Worm (Caenorhabditis elegans) whole organism, L1 larva: Measurements from ENCODE around the gene ZK512.2.
A peak's percentile ranks its signal among the peaks of the same experiment; 100 is the strongest.

Source experiments
- C34B4.2 ChIP-seq: sonication (generic microtip); optimal IDR thresholded peaks from 2 replicates; lab custom pipeline; 2017; ENCODE audit warnings: mild to moderate bottlenecking, missing genetic modification characterization, missing compliant biosample characterization
- F16B12.6 ChIP-seq: fragments of 150-350 bp; optimal IDR thresholded peaks from 2 replicates; lab custom pipeline; 2014; ENCODE audit warnings: missing biosample characterization, missing genetic modification characterization
- Y116A8C.19 ChIP-seq: sonication (generic microtip); optimal IDR thresholded peaks from 2 replicates; lab custom pipeline; 2016; ENCODE audit warnings: missing compliant biosample characterization, missing genetic modification characterization, borderline replicate concordance
- blmp-1 ChIP-seq: fragments of 150-350 bp; optimal IDR thresholded peaks from 2 replicates; lab custom pipeline; 2014; ENCODE audit warnings: missing biosample characterization, missing genetic modification characterization
- ceh-82 ChIP-seq, 3 experiments: fragments of 150-350 bp in 1 of 3; sonication (generic microtip) in 2 of 3; optimal IDR thresholded peaks; 2 replicates each; lab custom pipeline; 2014 to 2017; ENCODE audit warnings: missing biosample characterization in 3 of 3, missing genetic modification characterization in 3 of 3
- dpl-1 ChIP-seq, 3 experiments: fragments of 150-350 bp in 2 of 3; sonication (generic microtip) in 1 of 3; optimal IDR thresholded peaks; 2 replicates each; lab custom pipeline; 2014 to 2017; ENCODE audit warnings: missing biosample characterization in 3 of 3, missing genetic modification characterization in 3 of 3, missing genetic modification reagents in 3 of 3
- dsc-1 ChIP-seq: sonication (generic microtip); optimal IDR thresholded peaks from 2 replicates; lab custom pipeline; 2016; ENCODE audit warnings: mild to moderate bottlenecking, missing genetic modification characterization, missing compliant biosample characterization
- efl-1 ChIP-seq, 4 experiments: fragments of 150-350 bp; optimal IDR thresholded peaks in 3 of 4; peaks in 1 of 4; 1 replicate in 1 of 4; 2 replicates in 3 of 4; lab custom pipeline; 2014; ENCODE audit warnings: missing biosample characterization in 2 of 4, missing genetic modification characterization in 2 of 4, missing genetic modification reagents in 2 of 4
- elt-3 ChIP-seq, 6 experiments: fragments of 150-350 bp in 1 of 6; sonication (generic microtip); optimal IDR thresholded peaks; 2 replicates each; lab custom pipeline; 2017 to 2018; ENCODE audit warnings: missing biosample characterization in 6 of 6, missing genetic modification characterization in 6 of 6, inconsistent platforms in 1 of 6
- fkh-4 ChIP-seq: sonication (generic microtip); optimal IDR thresholded peaks from 2 replicates; lab custom pipeline; 2016; ENCODE audit warnings: missing compliant biosample characterization, missing genetic modification characterization, borderline replicate concordance
- fkh-8 ChIP-seq: sonication (generic microtip); optimal IDR thresholded peaks from 2 replicates; lab custom pipeline; 2016; ENCODE audit warnings: mild to moderate bottlenecking, missing genetic modification characterization, missing compliant biosample characterization
- grh-1 ChIP-seq: fragments of 200-800 bp; sonication (Bioruptor generic); IDR thresholded peaks from 2 replicates; pipeline ENCODE4 v1.3.6; 2022; ENCODE audit warnings: missing genetic modification reagents, missing genetic modification characterization, missing compliant biosample characterization
- hlh-4 ChIP-seq: sonication (generic microtip); optimal IDR thresholded peaks from 2 replicates; lab custom pipeline; 2016; ENCODE audit warnings: mild to moderate bottlenecking, missing genetic modification characterization, missing compliant biosample characterization
- hpl-2 ChIP-seq: fragments of 150-350 bp; optimal IDR thresholded peaks from 2 replicates; lab custom pipeline; 2014; ENCODE audit warnings: missing biosample characterization, missing genetic modification reagents, missing genetic modification characterization
- jun-1 ChIP-seq: fragments of 150-350 bp; optimal IDR thresholded peaks from 2 replicates; lab custom pipeline; 2014; ENCODE audit warnings: missing biosample characterization, missing genetic modification reagents, missing genetic modification characterization
- lin-14 ChIP-seq: fragments of 200-800 bp; sonication (Bioruptor generic); optimal IDR thresholded peaks from 2 replicates; lab custom pipeline; 2018; ENCODE audit warnings: mild to moderate bottlenecking, missing genetic modification characterization, moderate library complexity, missing compliant biosample characterization
- lin-15B ChIP-seq: fragments of 150-350 bp; sonication (generic microtip); optimal IDR thresholded peaks from 3 replicates; lab custom pipeline; 2014; ENCODE audit warnings: missing biosample characterization, missing genetic modification characterization
- lin-35 ChIP-seq, 2 experiments: fragments of 150-350 bp; optimal IDR thresholded peaks; 2 replicates each; lab custom pipeline; 2014; ENCODE audit warnings: missing biosample characterization in 2 of 2, missing genetic modification characterization in 2 of 2, missing genetic modification reagents in 2 of 2
- lsy-2 ChIP-seq, 2 experiments: fragments of 150-350 bp; optimal IDR thresholded peaks; 2 replicates each; lab custom pipeline; 2014; ENCODE audit warnings: missing biosample characterization in 2 of 2, missing genetic modification characterization in 2 of 2
- mdl-1 ChIP-seq, 2 experiments: fragments of 150-350 bp; optimal IDR thresholded peaks; 2 replicates each; lab custom pipeline; 2014 to 2017; ENCODE audit warnings: missing biosample characterization in 2 of 2, missing genetic modification characterization in 2 of 2, inconsistent platforms in 1 of 2
- nhr-19 ChIP-seq: fragments of 200-800 bp; sonication (Bioruptor generic); conservative IDR thresholded peaks from 2 replicates; pipeline ENCODE4 v1.3.6; 2022; ENCODE audit warnings: missing genetic modification characterization, missing compliant biosample characterization
- nhr-20 ChIP-seq: sonication (generic microtip); optimal IDR thresholded peaks from 2 replicates; lab custom pipeline; 2016; ENCODE audit warnings: mild to moderate bottlenecking, missing genetic modification characterization, missing compliant biosample characterization
- nhr-237 ChIP-seq: fragments of 150-350 bp; optimal IDR thresholded peaks from 2 replicates; lab custom pipeline; 2014; ENCODE audit warnings: missing biosample characterization, missing genetic modification characterization
- nhr-84 ChIP-seq: sonication (generic microtip); optimal IDR thresholded peaks from 2 replicates; lab custom pipeline; 2017; ENCODE audit warnings: missing biosample characterization, missing genetic modification characterization
- nhr-85 ChIP-seq: sonication (generic microtip); peaks from one replicate; lab custom pipeline; 2016; ENCODE audit warnings: missing genetic modification characterization, inconsistent platforms, missing compliant biosample characterization
- nhr-90 ChIP-seq: sonication (generic microtip); optimal IDR thresholded peaks from 2 replicates; lab custom pipeline; 2016; ENCODE audit warnings: mild to moderate bottlenecking, missing genetic modification characterization, missing compliant biosample characterization; ENCODE audit not compliant: poor library complexity
- pag-3 ChIP-seq: sonication (generic microtip); optimal IDR thresholded peaks from 2 replicates; lab custom pipeline; 2017; ENCODE audit warnings: missing genetic modification characterization, mild to moderate bottlenecking, missing compliant biosample characterization, antibody characterized with exemption, borderline replicate concordance; ENCODE audit not compliant: insufficient read depth
- rnt-1 ChIP-seq: sonication (generic microtip); optimal IDR thresholded peaks from 2 replicates; lab custom pipeline; 2016; ENCODE audit warnings: mild to moderate bottlenecking, missing genetic modification characterization, moderate library complexity, missing compliant biosample characterization
- snpc-4 ChIP-seq: fragments of 150-350 bp; optimal IDR thresholded peaks from 2 replicates; lab custom pipeline; 2014; ENCODE audit warnings: missing biosample characterization, missing genetic modification characterization
- snu-23 ChIP-seq: sonication (generic microtip); optimal IDR thresholded peaks from 2 replicates; lab custom pipeline; 2016; ENCODE audit warnings: missing genetic modification characterization, missing compliant biosample characterization
- sox-4 ChIP-seq: sonication (generic microtip); optimal IDR thresholded peaks from 2 replicates; lab custom pipeline; 2016; ENCODE audit warnings: missing genetic modification characterization, missing compliant biosample characterization
- sptf-1 ChIP-seq: fragments of 150-350 bp; optimal IDR thresholded peaks from 2 replicates; lab custom pipeline; 2014; ENCODE audit warnings: missing biosample characterization, missing genetic modification characterization
- sup-37 ChIP-seq: fragments of 200-800 bp; sonication (Bioruptor generic); optimal IDR thresholded peaks from 2 replicates; lab custom pipeline; 2018; ENCODE audit warnings: mild to moderate bottlenecking, missing genetic modification characterization, missing compliant biosample characterization
- swsn-7 ChIP-seq: sonication (generic microtip); optimal IDR thresholded peaks from 2 replicates; lab custom pipeline; 2016; ENCODE audit warnings: missing genetic modification characterization, missing compliant biosample characterization
- tbx-2 ChIP-seq: sonication (generic microtip); optimal IDR thresholded peaks from 2 replicates; lab custom pipeline; 2016; ENCODE audit warnings: missing genetic modification characterization, missing compliant biosample characterization
- unc-130 ChIP-seq: fragments of 150-350 bp; optimal IDR thresholded peaks from 2 replicates; lab custom pipeline; 2017; ENCODE audit warnings: missing biosample characterization, missing genetic modification characterization, inconsistent platforms
- xbp-1 ChIP-seq: sonication (generic microtip); optimal IDR thresholded peaks from 2 replicates; lab custom pipeline; 2016; ENCODE audit warnings: missing genetic modification characterization, missing compliant biosample characterization
- zip-4 ChIP-seq: fragments of 200-800 bp; sonication (Bioruptor generic); optimal IDR thresholded peaks from 2 replicates; lab custom pipeline; 2018; ENCODE audit warnings: mild to moderate bottlenecking, missing genetic modification characterization, moderate library complexity, missing compliant biosample characterization

The ZK512.2 gene

ce11 chrIII:9130588-9130987 lies 14.0 kb downstream of the ZK512.2 start, which contains the start of gene ZK512.10:
TSS of gene ZK512.10 (plus strand) at chrIII:9130888.
- no peak for TF ChIP-seq nhr-84

- TF ChIP-seq swsn-7 (tag; lab: Kevin White, UChicago) (no peak), snu-23 (peak; percentile 52), lin-14 (peak; percentile 32), C34B4.2 (tag; lab: Kevin White, UChicago) (no peak), F16B12.6 (tag; lab: Kevin White, UChicago) (peak; percentile 82), nhr-20 (tag; lab: Kevin White, UChicago) (peak; percentile 43), efl-1 (optimal IDR thresholded peaks at IDR 0.05; lab: Kevin White, UChicago) (peak; percentile 43 to 61), efl-1 (GFP tag; optimal IDR thresholded peaks at IDR 0.05 in 1 of 2; lab: Kevin White, UChicago) (peak; percentile 54 to 96), lsy-2 (tag; optimal IDR thresholded peaks at IDR 0.05; lab: Kevin White, UChicago) (peak; percentile 52 to 56), sox-4 (tag; lab: Kevin White, UChicago) (no peak), hlh-4 (no peak), dsc-1 (tag; lab: Kevin White, UChicago) (no peak), xbp-1 (peak; percentile 22), sptf-1 (tag; lab: Kevin White, UChicago) (no peak), elt-3 (tag; optimal IDR thresholded peaks at IDR 0.05; lab: Kevin White, UChicago) (peak in 1 of 6 experiments; percentile 58), nhr-85 (tag; lab: Kevin White, UChicago) (peak; percentile 4), unc-130 (tag; lab: Kevin White, UChicago) (peak; percentile 4), zip-4 (GFP tag; lab: Kevin White, UChicago) (no peak), blmp-1 (peak; percentile 92), nhr-19 (GFP tag; lab: Robert Waterston, UW) (no peak), fkh-4 (tag; lab: Kevin White, UChicago) (no peak), rnt-1 (tag; lab: Kevin White, UChicago) (peak; percentile 18), dpl-1 (GFP tag; optimal IDR thresholded peaks at IDR 0.05; lab: Kevin White, UChicago) (peak; percentile 32 to 51 (median 48)), ceh-82 (tag; optimal IDR thresholded peaks at IDR 0.05; lab: Kevin White, UChicago) (peak in 1 of 3 experiments; percentile 18), mdl-1 (tag; optimal IDR thresholded peaks at IDR 0.05; lab: Kevin White, UChicago) (no peak), grh-1 (GFP tag; lab: Robert Waterston, UW) (0 out of 2 replicates have a peak, but pooled peaks have one; percentile 10), sup-37 (GFP tag; lab: Kevin White, UChicago) (no peak), nhr-237 (tag; lab: Kevin White, UChicago) (no peak), tbx-2 (tag; lab: Kevin White, UChicago) (no peak), hpl-2 (GFP tag; lab: Kevin White, UChicago) (no peak), lin-35 (GFP tag; optimal IDR thresholded peaks at IDR 0.05; lab: Kevin White, UChicago) (peak; percentile 34 to 66), jun-1 (tag; lab: Kevin White, UChicago) (no peak), Y116A8C.19 (no peak), lin-15B (tag; lab: Kevin White, UChicago) (peak; percentile 1)
Observed at ce11 chrIII:9125789-9126304, 18.7 kb downstream of the ZK512.2 start, which contains the start of gene sec-16A.1. TSS of gene sec-16A.1 (plus strand) at chrIII:9125839.

ce11 chrIII:9118921-9119606 lies 25.5 kb downstream of the ZK512.2 start, which contains the start of gene ced-11:
TSS of gene ced-11 (plus strand) at chrIII:9119556.
- TF ChIP-seq elt-3 (tag; optimal IDR thresholded peaks at IDR 0.05; lab: Kevin White, UChicago) (peak in 5 of 6 experiments; percentile 25 to 81 (median 66)), nhr-85 (tag; lab: Kevin White, UChicago) (peak; percentile 49), lin-35 (GFP tag; optimal IDR thresholded peaks at IDR 0.05; lab: Kevin White, UChicago) (peak in 1 of 2 experiments; percentile 20), nhr-90 (tag; lab: Kevin White, UChicago) (peak; percentile 5), grh-1 (GFP tag; lab: Robert Waterston, UW) (peak; percentile 66), tbx-2 (tag; lab: Kevin White, UChicago) (peak; percentile 49), blmp-1 (peak; percentile 23), unc-130 (tag; lab: Kevin White, UChicago) (peak; percentile 37), pag-3 (tag; lab: Kevin White, UChicago) (peak; percentile 90), lin-14 (peak; percentile 71), F16B12.6 (tag; lab: Kevin White, UChicago) (no peak), fkh-8 (no peak), snpc-4 (tag; lab: Kevin White, UChicago) (no peak)
